Fruit fly (Drosophila melanogaster) whole organism, adult: ENCODE results near the gene CG11686.

ENCODE experiments used
- CG11617 ChIP-seq: fragments of 200-800 bp; sonication (Bioruptor generic); optimal IDR thresholded peaks from 2 replicates; lab custom pipeline; 2017; ENCODE audit warnings: mild to moderate bottlenecking, missing biosample characterization, missing genetic modification reagents, missing genetic modification characterization
- CG12768 ChIP-seq: fragments of 200-800 bp; sonication (Bioruptor generic); optimal IDR thresholded peaks from 2 replicates; lab custom pipeline; 2017; ENCODE audit warnings: missing biosample characterization, missing genetic modification characterization, mild to moderate bottlenecking, moderate library complexity, missing genetic modification reagents
- CG14711 ChIP-seq: fragments of 200-800 bp; sonication (Bioruptor generic); optimal IDR thresholded peaks from 2 replicates; lab custom pipeline; 2018; ENCODE audit warnings: missing biosample characterization, mild to moderate bottlenecking, missing genetic modification characterization, moderate library complexity
- CG1620 ChIP-seq: fragments of 200-800 bp; sonication (Bioruptor generic); optimal IDR thresholded peaks from 2 replicates; lab custom pipeline; 2016; ENCODE audit warnings: missing biosample characterization, missing genetic modification characterization
- Hr96 ChIP-seq: fragments of 200-800 bp; sonication (Bioruptor generic); optimal IDR thresholded peaks from 2 replicates; lab custom pipeline; 2016; ENCODE audit warnings: missing biosample characterization, missing genetic modification characterization
- bab1 ChIP-seq: fragments of 200-800 bp; sonication (Bioruptor generic); optimal IDR thresholded peaks from 3 replicates; lab custom pipeline; 2019; ENCODE audit warnings: missing biosample characterization, mild to moderate bottlenecking, missing genetic modification characterization, moderate library complexity
- cnc ChIP-seq, 2 experiments: fragments of >200 bp; optimal IDR thresholded peaks; 2 replicates each; lab custom pipeline; 2017
- kay ChIP-seq: fragments of 200-800 bp; sonication (Bioruptor generic); peaks from one replicate; lab custom pipeline; 2016; ENCODE audit warnings: missing biosample characterization, missing genetic modification characterization, borderline replicate concordance
- tj ChIP-seq: fragments of 200-800 bp; sonication (Bioruptor generic); optimal IDR thresholded peaks from 3 replicates; lab custom pipeline; 2017; ENCODE audit warnings: missing biosample characterization, mild to moderate bottlenecking, missing genetic modification characterization, moderate library complexity
- toe ChIP-seq: fragments of 200-800 bp; sonication (Bioruptor generic); optimal IDR thresholded peaks from 2 replicates; lab custom pipeline; 2016; ENCODE audit warnings: missing biosample characterization, missing genetic modification characterization

DNA sequence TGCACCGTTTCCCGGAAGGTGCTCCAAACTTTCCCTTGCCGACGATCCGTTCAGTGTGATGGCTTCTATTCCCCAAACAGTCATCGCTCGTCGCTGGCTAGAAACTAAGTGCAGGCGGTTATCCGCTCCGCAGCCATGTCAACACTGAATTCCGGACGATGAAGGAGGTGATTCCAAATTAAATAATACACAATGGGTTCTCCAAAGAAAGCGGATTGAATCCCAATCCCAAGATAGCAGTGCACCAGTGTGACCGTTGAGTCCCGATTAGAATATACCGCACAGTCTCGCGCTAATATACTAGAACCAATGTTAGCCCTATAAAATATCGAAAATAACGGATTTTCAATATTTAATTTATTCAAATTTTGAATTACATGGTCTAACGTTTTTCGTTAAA lies 11.6 kb downstream of the CG11686 start, which contains the start of gene TBC1D5:
- no peak for TF ChIP-seq tj (GFP tag; lab: Kevin White, UChicago)
- TF ChIP-seq Hr96 (GFP tag; lab: Kevin White, UChicago) = no peak
- TF ChIP-seq cnc (optimal IDR thresholded peaks at IDR 0.05; lab: Kevin White, UChicago) = no peak
- no peak for TF ChIP-seq CG1620 (GFP tag; lab: Kevin White, UChicago)
- TF ChIP-seq kay = no peak
- peak; percentile 16 for TF ChIP-seq CG14711 (tag; lab: Kevin White, UChicago)
- TF ChIP-seq CG12768 (GFP tag; lab: Kevin White, UChicago) = no peak
- TF ChIP-seq toe = no peak
- TF ChIP-seq bab1 = peak; percentile 13
- no peak for TF ChIP-seq CG11617
